Worm (Caenorhabditis elegans): ENCODE data around the gene frk-1.

DNA sequence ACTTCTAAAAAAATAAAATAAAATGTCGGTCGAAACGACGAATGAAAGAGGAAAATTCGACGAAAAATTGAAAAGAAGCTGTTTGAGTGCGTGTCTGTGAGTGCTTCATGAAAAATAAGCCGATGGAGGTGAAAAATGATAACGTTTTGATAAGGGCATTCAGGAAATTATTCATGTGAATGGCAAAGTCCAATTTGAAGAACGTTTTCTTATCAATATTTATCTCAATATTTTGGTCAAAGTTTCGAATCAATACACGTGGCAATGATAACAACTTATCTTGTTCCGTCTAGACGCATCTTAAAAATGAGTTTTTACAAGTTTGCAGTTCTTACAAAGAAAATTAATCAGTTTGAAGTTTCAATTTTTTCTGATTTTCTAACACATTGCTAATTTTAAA is 16.2 kb downstream of the frk-1 start:
- TF ChIP-seq W03F9.2 (tag; optimal IDR thresholded peaks at IDR 0.05), result no peak
- TF ChIP-seq him-1 (tag; optimal IDR thresholded peaks at IDR 0.05), result no peak

All from whole organism, L4/young adult.